Worm (Caenorhabditis elegans): ENCODE results near the gene W01D2.1.

DNA sequence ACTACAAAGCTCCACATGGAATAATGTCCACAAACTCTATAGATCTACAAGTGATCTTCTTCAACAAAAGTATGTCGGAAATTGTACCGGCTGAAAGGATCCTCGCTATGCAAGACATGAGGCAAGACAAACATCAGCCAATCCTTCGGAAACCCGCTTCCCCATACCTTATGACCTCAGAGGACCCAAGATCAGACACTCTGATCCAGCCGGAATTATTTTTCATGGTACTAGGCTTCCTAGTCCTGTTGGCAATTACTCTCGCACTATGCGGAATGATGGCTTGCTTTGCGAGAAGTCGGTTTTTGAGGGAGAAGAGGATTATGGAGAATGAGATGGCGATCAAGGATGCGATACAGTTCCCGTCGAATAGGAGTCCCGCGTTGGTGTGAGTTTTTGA, 34.6 kb downstream of the W01D2.1 start:
- TF ChIP-seq ces-1 (GFP tag; optimal IDR thresholded peaks at IDR 0.05) (no peak), lin-39 (tag; optimal IDR thresholded peaks at IDR 0.05) (no peak), nhr-28 (tag; optimal IDR thresholded peaks at IDR 0.05) (no peak), vab-15 (tag; optimal IDR thresholded peaks at IDR 0.05) (no peak), elt-3 (tag; optimal IDR thresholded peaks at IDR 0.05) (no peak), egl-27 (tag; optimal IDR thresholded peaks at IDR 0.05) (no peak)

Data from whole organism, L1 larva.